Fruit fly (Drosophila melanogaster): ENCODE results near the gene Gs1.
A peak's percentile ranks its signal among the peaks of the same experiment; 100 is the strongest.

Gs1 gene

dm6 chr2L:128977-129941, 2.6 kb upstream of the Gs1 start (continued):
- peak; percentile 69 for TF ChIP-seq CG6163 (GFP tag; IDR thresholded peaks at IDR 0.05)
- TF ChIP-seq esn (GFP tag; optimal IDR thresholded peaks at IDR 0.05) = peak; percentile 45
- peak; percentile 47; the same call in 1 of the 2 replicates for TF ChIP-seq CG15336 (GFP tag; IDR thresholded peaks at IDR 0.05)
- peak; percentile 96 for TF ChIP-seq Sox14 (GFP tag; optimal IDR thresholded peaks at IDR 0.05)
- TF ChIP-seq CG6808 (GFP tag; optimal IDR thresholded peaks at IDR 0.05) = peak; percentile 57
- TF ChIP-seq CG8119 (GFP tag; IDR thresholded peaks at IDR 0.05) = peak; percentile 66
- TF ChIP-seq Blimp-1 (GFP tag; optimal IDR thresholded peaks at IDR 0.05) = peak; percentile 8
- TF ChIP-seq CG1621 (tag; optimal IDR thresholded peaks at IDR 0.05) = peak; percentile 40
- no peak for TF ChIP-seq dac (GFP tag; optimal IDR thresholded peaks at IDR 0.05)
- no peak for TF ChIP-seq CG7368 (GFP tag; optimal IDR thresholded peaks at IDR 0.05)
- peak in 1 of 2 experiments; percentile 10 for TF ChIP-seq salr (GFP tag; optimal IDR thresholded peaks at IDR 0.05)
- peak; percentile 83 for TF ChIP-seq Eip78C (GFP tag)
- TF ChIP-seq CG8319 (GFP tag; optimal IDR thresholded peaks at IDR 0.05) = peak; percentile 8
- no peak for TF ChIP-seq CG34406 (GFP tag; optimal IDR thresholded peaks at IDR 0.05)
- TF ChIP-seq acj6 (GFP tag; optimal IDR thresholded peaks at IDR 0.05) = no peak
- peak; percentile 36; the same call in 1 of the 2 replicates for TF ChIP-seq Gug (GFP tag; IDR thresholded peaks at IDR 0.05)
- no peak for TF ChIP-seq OdsH (GFP tag; optimal IDR thresholded peaks at IDR 0.05)
- peak; percentile 85 for TF ChIP-seq net (GFP tag; optimal IDR thresholded peaks at IDR 0.05)
- TF ChIP-seq Ets21C (GFP tag; optimal IDR thresholded peaks at IDR 0.05) = no peak
- TF ChIP-seq fkh (GFP tag; optimal IDR thresholded peaks at IDR 0.05) = no peak
- TF ChIP-seq CG3032 (tag; optimal IDR thresholded peaks at IDR 0.05) = no peak

- no peak for TF ChIP-seq CG3919 (GFP tag; optimal IDR thresholded peaks at IDR 0.05)
- no peak for TF ChIP-seq fd59A (GFP tag; optimal IDR thresholded peaks at IDR 0.05)
- TF ChIP-seq CG8119 (GFP tag; IDR thresholded peaks at IDR 0.05) = 0 out of 3 replicates have a peak, but pooled peaks have one; percentile 22
- TF ChIP-seq CG15336 (GFP tag; IDR thresholded peaks at IDR 0.05) = no peak
- 0 out of 3 replicates have a peak, but pooled peaks have one; percentile 13 for TF ChIP-seq eg (GFP tag; IDR thresholded peaks at IDR 0.05)
- TF ChIP-seq dac (GFP tag; optimal IDR thresholded peaks at IDR 0.05) = no peak
- no peak for TF ChIP-seq Blimp-1 (GFP tag; optimal IDR thresholded peaks at IDR 0.05)
- TF ChIP-seq CG32006 (GFP tag; optimal IDR thresholded peaks at IDR 0.05) = no peak
- TF ChIP-seq Ets96B (tag; optimal IDR thresholded peaks at IDR 0.05) = no peak
- TF ChIP-seq CG8319 (GFP tag; optimal IDR thresholded peaks at IDR 0.05) = no peak
- no peak for TF ChIP-seq svp (GFP tag)
- TF ChIP-seq CG11762 (GFP tag; optimal IDR thresholded peaks at IDR 0.05; ENCODE audit: insufficient read depth) = no peak
- no peak for TF ChIP-seq CG10669 (GFP tag; optimal IDR thresholded peaks at IDR 0.05)
These were observed 1.2 kb upstream of the Gs1 start, which contains the start of gene CG3164 for dm6 chr2L:130691-131090. CG3164 (minus strand) TSS chr2L:130791.

dm6 chr2L:134563-135382, 2.9 kb downstream of the Gs1 start:
- TF ChIP-seq CG6163 (GFP tag; IDR thresholded peaks at IDR 0.05) (0 out of 3 replicates have a peak, but pooled peaks have one; percentile 29), CG1621 (tag; optimal IDR thresholded peaks at IDR 0.05) (no peak), fd59A (GFP tag; optimal IDR thresholded peaks at IDR 0.05) (no peak), CG6808 (GFP tag; optimal IDR thresholded peaks at IDR 0.05) (no peak), Eip75B (GFP tag; optimal IDR thresholded peaks at IDR 0.05) (peak; percentile 2), Hr39 (GFP tag; optimal IDR thresholded peaks at IDR 0.05) (no peak), CG11294 (GFP tag; IDR thresholded peaks at IDR 0.05) (no peak), ss (GFP tag; optimal IDR thresholded peaks at IDR 0.05) (peak in 1 of 2 experiments; percentile 0), svp (GFP tag) (peak; percentile 90), Ets96B (tag; optimal IDR thresholded peaks at IDR 0.05) (peak; percentile 20), dac (GFP tag; optimal IDR thresholded peaks at IDR 0.05) (no peak), net (GFP tag; optimal IDR thresholded peaks at IDR 0.05) (peak; percentile 13), Sox102F (GFP tag; optimal IDR thresholded peaks at IDR 0.05) (no peak), Eip78C (GFP tag) (peak; percentile 86), pdm3 (GFP tag; optimal IDR thresholded peaks at IDR 0.05) (peak; percentile 11), vri (GFP tag; optimal IDR thresholded peaks at IDR 0.05) (peak; percentile 15), CG6792 (GFP tag; optimal IDR thresholded peaks at IDR 0.05) (peak; percentile 16), salr (GFP tag; optimal IDR thresholded peaks at IDR 0.05) (no peak), CG10631 (GFP tag; optimal IDR thresholded peaks at IDR 0.05) (peak; percentile 18), Smox (GFP tag; optimal IDR thresholded peaks at IDR 0.05) (no peak), CG11902 (GFP tag; optimal IDR thresholded peaks at IDR 0.05) (no peak), CG16779 (tag; optimal IDR thresholded peaks at IDR 0.05) (no peak), CG10669 (GFP tag; optimal IDR thresholded peaks at IDR 0.05) (no peak), CG31627 (GFP tag; optimal IDR thresholded peaks at IDR 0.05) (no peak), CG32006 (GFP tag; optimal IDR thresholded peaks at IDR 0.05) (peak; percentile 30)
